Fruit fly (Drosophila melanogaster): ENCODE data around the gene SdhC.

DNA sequence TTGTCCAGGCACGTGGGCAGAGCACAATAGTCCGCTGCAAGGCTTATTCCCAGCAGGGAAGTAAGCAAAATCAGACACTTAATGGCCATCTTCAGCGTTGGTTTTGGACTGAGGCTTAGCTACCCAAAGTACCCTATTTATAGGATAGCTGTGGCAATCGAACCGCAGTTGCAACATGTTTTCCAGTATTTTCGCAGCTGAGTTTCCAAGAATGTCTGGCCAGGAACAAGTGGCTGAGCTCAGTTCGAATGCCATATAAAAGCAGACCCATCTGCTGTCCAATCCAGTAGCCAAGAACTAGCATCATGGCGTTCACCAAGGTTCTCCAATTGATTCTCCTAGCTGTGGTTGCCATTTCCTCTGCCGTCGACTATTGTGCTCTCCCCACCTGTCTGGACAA, 31.2 kb upstream of the SdhC start, which contains the start of the genes scpr-B and scpr-A:
- TF ChIP-seq insv (optimal IDR thresholded peaks at IDR 0.05): no peak
- TF ChIP-seq psq (optimal IDR thresholded peaks at IDR 0.05): no peak
- TF ChIP-seq Sin3A (optimal IDR thresholded peaks at IDR 0.05): no peak
- no peak for TF ChIP-seq h (optimal IDR thresholded peaks at IDR 0.05)

Measured in Kc167 (cell line).